Fruit fly (Drosophila melanogaster): Measurements from ENCODE around the gene ru.

The ru gene

DNA sequence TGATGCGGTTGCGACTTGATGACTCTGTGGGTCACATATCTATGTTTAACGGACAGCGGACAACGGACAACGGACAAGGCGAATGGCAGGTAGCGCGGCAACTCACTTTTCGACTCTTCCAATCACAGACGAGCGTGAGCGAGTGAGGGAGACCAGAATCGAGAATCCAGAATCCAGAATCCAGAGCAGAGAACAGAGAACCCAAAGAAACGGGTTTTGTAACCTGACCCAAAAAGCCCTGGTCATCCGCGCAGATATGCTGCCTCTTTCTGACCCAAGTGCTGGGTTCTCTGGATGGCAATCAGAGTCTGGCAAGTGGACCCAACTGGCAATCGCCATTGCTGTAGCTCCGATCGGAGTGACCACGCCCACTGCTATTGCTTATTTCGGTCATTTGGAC lies 6.1 kb upstream of the ru start:
- TF ChIP-seq ttk (optimal IDR thresholded peaks at IDR 0.05) (no peak), Myc (optimal IDR thresholded peaks at IDR 0.05) (no peak)

- TF ChIP-seq h (optimal IDR thresholded peaks at IDR 0.05): no peak
- no peak for TF ChIP-seq ttk (optimal IDR thresholded peaks at IDR 0.05)
- TF ChIP-seq Sin3A (optimal IDR thresholded peaks at IDR 0.05): no peak
- no peak for TF ChIP-seq psq (optimal IDR thresholded peaks at IDR 0.05)
- no peak for TF ChIP-seq Myc (optimal IDR thresholded peaks at IDR 0.05)
- no peak for TF ChIP-seq insv (optimal IDR thresholded peaks at IDR 0.05)
These were observed 3.4 kb upstream of the ru start for dm6 chr3L:1366879-1367650.

- TF ChIP-seq insv (optimal IDR thresholded peaks at IDR 0.05) (no peak), h (optimal IDR thresholded peaks at IDR 0.05) (no peak)
These were observed 2.2 kb upstream of the ru start for dm6 chr3L:1368201-1368617.

DNA sequence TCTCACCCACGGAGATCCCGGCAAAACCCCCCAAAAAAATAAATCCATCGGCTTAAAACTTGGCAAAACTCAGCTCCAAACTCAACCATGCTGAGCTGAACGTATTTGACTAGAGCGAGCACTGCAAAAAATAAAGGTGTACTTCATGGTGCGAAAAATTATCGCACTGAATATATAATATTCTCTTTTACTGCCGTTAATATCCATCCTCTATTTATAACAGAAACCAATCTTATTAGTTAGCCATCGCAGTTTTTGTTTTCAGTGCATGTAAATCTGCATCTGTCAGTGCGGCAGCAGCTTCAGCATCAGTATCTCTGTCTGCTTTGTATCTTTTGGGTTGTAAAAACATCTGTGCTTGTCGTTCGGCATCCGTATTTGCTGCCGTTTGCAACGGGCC lies 511 bp downstream of the ru start:
- TF ChIP-seq ttk (optimal IDR thresholded peaks at IDR 0.05) (no peak), psq (optimal IDR thresholded peaks at IDR 0.05) (no peak), h (optimal IDR thresholded peaks at IDR 0.05) (no peak), insv (optimal IDR thresholded peaks at IDR 0.05) (no peak), Sin3A (optimal IDR thresholded peaks at IDR 0.05) (no peak), Myc (optimal IDR thresholded peaks at IDR 0.05) (no peak)

- TF ChIP-seq h (optimal IDR thresholded peaks at IDR 0.05): no peak
- no peak for TF ChIP-seq ttk (optimal IDR thresholded peaks at IDR 0.05)
- no peak for TF ChIP-seq Myc (optimal IDR thresholded peaks at IDR 0.05)
- no peak for TF ChIP-seq insv (optimal IDR thresholded peaks at IDR 0.05)
- no peak for TF ChIP-seq psq (optimal IDR thresholded peaks at IDR 0.05)
- no peak for TF ChIP-seq Sin3A (optimal IDR thresholded peaks at IDR 0.05)
These were observed 4.2 kb downstream of the ru start for dm6 chr3L:1374438-1375133.

- TF ChIP-seq h (optimal IDR thresholded peaks at IDR 0.05) (no peak), psq (optimal IDR thresholded peaks at IDR 0.05) (no peak), Sin3A (optimal IDR thresholded peaks at IDR 0.05) (no peak), Myc (optimal IDR thresholded peaks at IDR 0.05) (no peak), ttk (optimal IDR thresholded peaks at IDR 0.05) (no peak), insv (optimal IDR thresholded peaks at IDR 0.05) (no peak)
These were observed 5.8 kb downstream of the ru start for dm6 chr3L:1376014-1376745.

dm6 chr3L:1378098-1378645 lies 7.7 kb downstream of the ru start:
- TF ChIP-seq Myc (optimal IDR thresholded peaks at IDR 0.05): no peak
- TF ChIP-seq h (optimal IDR thresholded peaks at IDR 0.05): no peak
- TF ChIP-seq Sin3A (optimal IDR thresholded peaks at IDR 0.05): no peak
- TF ChIP-seq ttk (optimal IDR thresholded peaks at IDR 0.05): no peak
- no peak for TF ChIP-seq psq (optimal IDR thresholded peaks at IDR 0.05)
- no peak for TF ChIP-seq insv (optimal IDR thresholded peaks at IDR 0.05)

DNA sequence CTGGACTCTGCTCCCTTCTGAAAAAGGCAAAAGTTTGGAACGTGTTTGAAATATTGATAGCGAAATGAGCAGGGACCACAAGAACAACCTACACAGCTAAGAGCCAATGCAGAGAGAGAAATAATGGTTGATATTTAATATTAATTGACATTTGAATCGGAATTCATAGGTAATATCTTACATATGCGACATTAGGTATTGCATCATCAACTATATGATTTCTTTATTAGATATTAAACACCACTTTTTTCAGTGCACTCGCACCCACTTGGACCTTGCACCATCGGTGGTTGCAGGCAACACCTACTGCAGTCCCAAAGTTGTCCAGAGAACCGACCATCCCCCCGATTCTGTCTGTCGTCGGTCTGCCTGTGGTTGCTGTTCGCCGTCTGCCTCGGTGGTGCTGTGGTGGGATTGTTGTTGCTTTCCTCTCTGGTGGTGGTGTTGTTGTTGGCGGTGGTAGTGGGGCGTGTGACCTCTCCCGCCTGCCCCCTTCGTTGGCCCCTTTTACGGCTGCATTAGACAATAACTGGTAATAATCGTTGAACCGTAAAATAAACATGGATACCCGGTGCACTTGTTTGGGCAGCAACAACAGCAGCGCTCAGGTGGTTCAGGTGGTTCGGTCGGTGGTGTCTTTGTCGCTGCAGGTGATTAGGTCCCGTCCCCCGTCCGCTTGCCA lies 8.6 kb downstream of the ru start:
- TF ChIP-seq ttk (optimal IDR thresholded peaks at IDR 0.05) (no peak), h (optimal IDR thresholded peaks at IDR 0.05) (no peak), psq (optimal IDR thresholded peaks at IDR 0.05) (no peak), Sin3A (optimal IDR thresholded peaks at IDR 0.05) (no peak), Myc (optimal IDR thresholded peaks at IDR 0.05) (no peak), insv (optimal IDR thresholded peaks at IDR 0.05) (no peak)

- no peak for TF ChIP-seq Sin3A (optimal IDR thresholded peaks at IDR 0.05)
- TF ChIP-seq Myc (optimal IDR thresholded peaks at IDR 0.05): no peak
- no peak for TF ChIP-seq h (optimal IDR thresholded peaks at IDR 0.05)
These were observed 9.5 kb downstream of the ru start for dm6 chr3L:1379741-1380465.

dm6 chr3L:1380959-1381358 lies 10.5 kb downstream of the ru start:
- TF ChIP-seq Myc (optimal IDR thresholded peaks at IDR 0.05) (no peak), Sin3A (optimal IDR thresholded peaks at IDR 0.05) (no peak), ttk (optimal IDR thresholded peaks at IDR 0.05) (no peak), psq (optimal IDR thresholded peaks at IDR 0.05) (no peak), insv (optimal IDR thresholded peaks at IDR 0.05) (no peak), h (optimal IDR thresholded peaks at IDR 0.05) (no peak)

DNA sequence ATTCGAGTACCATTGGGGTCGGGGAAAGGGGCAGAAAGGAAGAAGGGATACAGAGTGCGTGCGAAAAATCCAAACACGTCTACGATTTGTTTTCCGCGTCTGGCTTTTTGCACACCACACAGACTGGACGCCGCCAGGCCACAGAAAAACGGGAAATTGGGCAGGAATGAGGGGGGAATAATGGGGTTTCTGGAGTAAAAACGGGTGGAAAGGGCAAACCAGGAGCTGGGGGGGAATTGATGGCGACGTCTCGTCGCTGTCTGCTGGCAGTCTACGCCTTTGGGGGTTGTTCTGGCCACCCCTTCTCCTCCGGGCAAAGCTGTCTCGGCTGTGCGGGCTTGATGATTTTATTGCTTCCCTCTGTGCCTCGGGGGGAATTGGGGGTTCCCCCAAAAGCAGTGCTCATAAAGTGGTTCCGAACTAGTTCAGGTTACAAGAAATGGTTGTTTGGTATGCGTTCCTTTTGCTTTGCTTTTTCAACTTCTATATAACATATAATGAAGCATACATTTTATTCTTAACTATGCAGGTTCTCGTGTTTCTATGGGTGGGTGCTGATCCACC lies 15.3 kb downstream of the ru start:
- TF ChIP-seq Myc (optimal IDR thresholded peaks at IDR 0.05) (no peak), psq (optimal IDR thresholded peaks at IDR 0.05) (no peak)

Data from Kc167 (cell line).